Fruit fly (Drosophila melanogaster): ENCODE results near the gene CG5850.

- TF ChIP-seq usp (GFP tag; optimal IDR thresholded peaks at IDR 0.05) (no peak), tai (GFP tag; optimal IDR thresholded peaks at IDR 0.05) (no peak), Abd-B (GFP tag; optimal IDR thresholded peaks at IDR 0.05) (no peak), br (GFP tag; optimal IDR thresholded peaks at IDR 0.05) (no peak), dmrt93B (GFP tag; optimal IDR thresholded peaks at IDR 0.05) (no peak)
Observed at dm6 chr2L:10004574-10004973, 40.8 kb upstream of the CG5850 start.
